Fruit fly (Drosophila melanogaster) whole organism, prepupa: Measurements from ENCODE around the gene CG31099.

ENCODE experiments used
- CG10631 ChIP-seq: fragments of 200-800 bp; sonication (Bioruptor generic); optimal IDR thresholded peaks from 2 replicates; lab custom pipeline; 2016; ENCODE audit warnings: missing biosample characterization, missing genetic modification characterization
- CG10669 ChIP-seq: fragments of 200-800 bp; sonication (Bioruptor generic); optimal IDR thresholded peaks from 3 replicates; lab custom pipeline; 2018; ENCODE audit warnings: missing biosample characterization, mild to moderate bottlenecking, missing genetic modification characterization, moderate library complexity
- CG11294 ChIP-seq: fragments of 200-800 bp; sonication (Bioruptor generic); IDR thresholded peaks from 2 replicates; pipeline ENCODE4 v1.3.6; 2022; ENCODE audit warnings: missing biosample characterization, missing genetic modification characterization
- CG11762 ChIP-seq: fragments of 200-800 bp; sonication (Bioruptor generic); optimal IDR thresholded peaks from 3 replicates; lab custom pipeline; 2016; ENCODE audit warnings: missing biosample characterization, missing genetic modification characterization; ENCODE audit not compliant: insufficient read depth
- CG15336 ChIP-seq: fragments of 200-800 bp; sonication (Bioruptor generic); IDR thresholded peaks from 2 replicates; pipeline ENCODE4 v1.3.6; 2022; ENCODE audit warnings: missing biosample characterization, missing genetic modification characterization
- CG16779 ChIP-seq: fragments of 200-800 bp; sonication (Bioruptor generic); optimal IDR thresholded peaks from 3 replicates; lab custom pipeline; 2017; ENCODE audit warnings: missing biosample characterization, mild to moderate bottlenecking, missing genetic modification characterization
- CG31627 ChIP-seq: fragments of 200-800 bp; sonication (Bioruptor generic); optimal IDR thresholded peaks from 3 replicates; lab custom pipeline; 2016; ENCODE audit warnings: missing biosample characterization, missing genetic modification characterization
- CG32006 ChIP-seq: fragments of 200-800 bp; sonication (Bioruptor generic); optimal IDR thresholded peaks from 3 replicates; lab custom pipeline; 2017; ENCODE audit warnings: missing biosample characterization, mild to moderate bottlenecking, missing genetic modification characterization
- CG34406 ChIP-seq: fragments of 200-800 bp; sonication (Bioruptor generic); optimal IDR thresholded peaks from 3 replicates; lab custom pipeline; 2016; ENCODE audit warnings: missing biosample characterization, missing genetic modification characterization
- CG6276 ChIP-seq: fragments of 200-800 bp; sonication (Bioruptor generic); optimal IDR thresholded peaks from 2 replicates; lab custom pipeline; 2017; ENCODE audit warnings: missing biosample characterization, mild to moderate bottlenecking, missing genetic modification characterization
- CG6792 ChIP-seq: fragments of 200-800 bp; sonication (Bioruptor generic); optimal IDR thresholded peaks from 3 replicates; lab custom pipeline; 2016; ENCODE audit warnings: missing biosample characterization, missing genetic modification characterization
- CG6808 ChIP-seq: fragments of 200-800 bp; sonication (Bioruptor generic); optimal IDR thresholded peaks from 3 replicates; lab custom pipeline; 2017; ENCODE audit warnings: missing biosample characterization, missing genetic modification characterization, mild to moderate bottlenecking, moderate library complexity, missing genetic modification reagents
- CG6854 ChIP-seq: fragments of 200-800 bp; sonication (Bioruptor generic); optimal IDR thresholded peaks from 2 replicates; lab custom pipeline; 2017; ENCODE audit warnings: missing biosample characterization, mild to moderate bottlenecking, missing genetic modification characterization
- CG7368 ChIP-seq: fragments of 200-800 bp; sonication (Bioruptor generic); optimal IDR thresholded peaks from 3 replicates; lab custom pipeline; 2016; ENCODE audit warnings: missing biosample characterization, missing genetic modification characterization
- CG8319 ChIP-seq: fragments of 200-800 bp; sonication (Bioruptor generic); optimal IDR thresholded peaks from 3 replicates; lab custom pipeline; 2016; ENCODE audit warnings: missing biosample characterization, missing genetic modification characterization
- Eip78C ChIP-seq: fragments of 200-800 bp; sonication (Bioruptor generic); peaks from one replicate; lab custom pipeline; 2016; ENCODE audit warnings: missing biosample characterization, missing genetic modification characterization
- Eip93F ChIP-seq: fragments of 200-800 bp; sonication (Bioruptor generic); optimal IDR thresholded peaks from 2 replicates; lab custom pipeline; 2016; ENCODE audit warnings: missing biosample characterization, mild to moderate bottlenecking, missing genetic modification characterization
- Ets21C ChIP-seq: fragments of 200-800 bp; sonication (Bioruptor generic); optimal IDR thresholded peaks from 3 replicates; lab custom pipeline; 2016; ENCODE audit warnings: missing biosample characterization, missing genetic modification characterization
- Ets96B ChIP-seq: fragments of 200-800 bp; optimal IDR thresholded peaks from 2 replicates; lab custom pipeline; 2019; ENCODE audit warnings: missing biosample characterization, mild to moderate bottlenecking, missing genetic modification characterization, moderate library complexity
- Hr38 ChIP-seq: sonication (Bioruptor generic); optimal IDR thresholded peaks from 2 replicates; lab custom pipeline; 2016; ENCODE audit warnings: missing biosample characterization, missing genetic modification characterization
- Hr39 ChIP-seq: fragments of 200-800 bp; sonication (Bioruptor generic); optimal IDR thresholded peaks from 2 replicates; lab custom pipeline; 2016; ENCODE audit warnings: missing biosample characterization, missing genetic modification characterization
- Lpt ChIP-seq: fragments of 200-800 bp; sonication (Bioruptor generic); optimal IDR thresholded peaks from 3 replicates; lab custom pipeline; 2016; ENCODE audit warnings: missing biosample characterization, missing genetic modification characterization
- OdsH ChIP-seq: fragments of 200-800 bp; sonication (Bioruptor generic); optimal IDR thresholded peaks from 3 replicates; lab custom pipeline; 2016; ENCODE audit warnings: missing biosample characterization, missing genetic modification characterization
- Sox102F ChIP-seq: fragments of 200-800 bp; sonication (Bioruptor generic); optimal IDR thresholded peaks from 2 replicates; lab custom pipeline; 2016; ENCODE audit warnings: missing biosample characterization, mild to moderate bottlenecking, missing genetic modification characterization
- Sox15 ChIP-seq: fragments of 200-800 bp; sonication (Bioruptor generic); optimal IDR thresholded peaks from 3 replicates; lab custom pipeline; 2016; ENCODE audit warnings: missing biosample characterization, missing genetic modification characterization
- acj6 ChIP-seq: fragments of 200-800 bp; sonication (Bioruptor generic); optimal IDR thresholded peaks from 3 replicates; lab custom pipeline; 2016; ENCODE audit warnings: missing biosample characterization, missing genetic modification characterization
- cyc ChIP-seq: fragments of 200-800 bp; sonication (Bioruptor generic); optimal IDR thresholded peaks from 3 replicates; lab custom pipeline; 2016; ENCODE audit warnings: missing biosample characterization, missing genetic modification characterization
- dsx ChIP-seq: fragments of 200-800 bp; optimal IDR thresholded peaks from 3 replicates; lab custom pipeline; 2019; ENCODE audit warnings: missing biosample characterization, mild to moderate bottlenecking, missing genetic modification characterization, moderate library complexity; ENCODE audit not compliant: poor library complexity, severe bottlenecking
- eg ChIP-seq: fragments of 200-800 bp; sonication (Bioruptor generic); IDR thresholded peaks from 3 replicates; pipeline ENCODE4 v1.3.6; 2022; ENCODE audit warnings: missing biosample characterization, missing genetic modification characterization
- esn ChIP-seq: fragments of 200-800 bp; sonication (Bioruptor generic); optimal IDR thresholded peaks from 2 replicates; lab custom pipeline; 2016; ENCODE audit warnings: missing biosample characterization, mild to moderate bottlenecking, missing genetic modification characterization, moderate library complexity
- fkh ChIP-seq: fragments of 200-800 bp; sonication (Bioruptor generic); optimal IDR thresholded peaks from 3 replicates; lab custom pipeline; 2017; ENCODE audit warnings: missing biosample characterization, mild to moderate bottlenecking, missing genetic modification characterization, moderate library complexity
- lz ChIP-seq: fragments of 200-800 bp; sonication (Bioruptor generic); optimal IDR thresholded peaks from 3 replicates; lab custom pipeline; 2016; ENCODE audit warnings: missing biosample characterization, missing genetic modification characterization
- pdm3 ChIP-seq: fragments of 200-800 bp; sonication (Bioruptor generic); optimal IDR thresholded peaks from 3 replicates; lab custom pipeline; 2016; ENCODE audit warnings: missing biosample characterization, missing genetic modification characterization
- spab ChIP-seq: fragments of 200-800 bp; sonication (Bioruptor generic); optimal IDR thresholded peaks from 2 replicates; lab custom pipeline; 2017; ENCODE audit warnings: missing biosample characterization, mild to moderate bottlenecking, missing genetic modification characterization, missing genetic modification reagents
- ss ChIP-seq, 2 experiments: fragments of 200-800 bp; sonication (Bioruptor generic); optimal IDR thresholded peaks; 2 replicates in 1 of 2; 3 replicates in 1 of 2; lab custom pipeline; 2017 to 2018; ENCODE audit warnings: mild to moderate bottlenecking in 2 of 2, missing biosample characterization in 2 of 2, missing genetic modification characterization in 2 of 2, moderate library complexity in 1 of 2
- svp ChIP-seq: fragments of 200-800 bp; sonication (Bioruptor generic); peaks from one replicate; lab custom pipeline; 2016; ENCODE audit warnings: missing biosample characterization, missing genetic modification characterization
- topi ChIP-seq: fragments of 200-800 bp; sonication (Bioruptor generic); optimal IDR thresholded peaks from 3 replicates; lab custom pipeline; 2016; ENCODE audit warnings: missing biosample characterization, missing genetic modification characterization
- vri ChIP-seq: fragments of 200-800 bp; sonication (Bioruptor generic); optimal IDR thresholded peaks from 3 replicates; lab custom pipeline; 2016; ENCODE audit warnings: missing biosample characterization, mild to moderate bottlenecking, missing genetic modification characterization

The CG31099 gene

DNA sequence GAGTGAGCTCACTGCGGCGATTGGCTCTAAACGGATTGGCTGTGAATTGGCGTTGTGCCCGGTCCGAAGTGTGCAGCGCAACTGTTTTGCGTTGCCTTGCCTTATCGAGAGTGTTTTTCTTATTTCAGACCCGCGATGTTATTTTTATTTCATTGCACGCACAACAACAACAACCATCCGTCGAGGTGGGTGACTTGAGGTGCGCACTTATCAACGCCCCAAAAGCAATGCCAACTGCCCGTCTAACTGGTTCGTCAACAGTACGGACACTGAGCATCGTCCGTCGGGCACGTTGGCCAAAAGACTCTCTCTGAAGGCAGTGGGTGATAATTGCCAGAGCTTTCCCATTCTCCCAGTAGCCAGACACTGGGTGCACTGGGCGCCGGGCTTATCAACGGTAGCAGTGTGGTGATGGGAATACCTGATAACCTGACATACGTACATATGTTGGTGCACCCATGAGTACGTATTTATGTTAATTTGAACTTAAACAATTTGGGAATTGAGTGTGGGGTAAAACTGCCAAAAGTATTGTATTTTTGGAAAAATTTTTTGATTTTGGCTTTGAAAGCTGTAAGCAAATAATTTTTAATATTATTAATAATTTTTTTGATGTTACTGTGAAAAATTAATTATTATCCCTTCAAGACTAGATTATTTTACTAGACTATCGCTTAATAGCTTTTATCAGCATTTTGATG lies 15.3 kb downstream of the CG31099 start, which contains the start of gene CG31102:
TSS of gene CG31102 (minus strand) at position 275 of the 701 bp plus-strand sequence.
- TF ChIP-seq CG6792: no peak
- TF ChIP-seq svp (GFP tag; lab: Kevin White, UChicago): peak; percentile 90
- no peak for TF ChIP-seq Ets96B (tag; lab: Kevin White, UChicago)
- TF ChIP-seq Sox15: no peak
- TF ChIP-seq ss (GFP tag; optimal IDR thresholded peaks at IDR 0.05; lab: Kevin White, UChicago): peak in 1 of 2 experiments; percentile 4
- TF ChIP-seq vri (GFP tag; lab: Kevin White, UChicago): peak; percentile 79
- peak; percentile 5 for TF ChIP-seq esn
- TF ChIP-seq CG6276: peak; percentile 21

dm6 chr3R:25292864-25293284 lies 17.9 kb downstream of the CG31099 start, which contains the start of gene CG31098:
Gene CG31098, minus strand, starts transcription at chr3R:25292977.
- TF ChIP-seq spab (GFP tag; lab: Kevin White, UChicago) (no peak), CG16779 (tag; lab: Kevin White, UChicago) (peak; percentile 55), fkh (GFP tag; lab: Kevin White, UChicago) (peak; percentile 75), CG6854 (GFP tag; lab: Kevin White, UChicago) (no peak), vri (GFP tag; lab: Kevin White, UChicago) (peak; percentile 33), cyc (GFP tag; lab: Kevin White, UChicago) (no peak), Hr39 (GFP tag; lab: Kevin White, UChicago) (no peak), CG6808 (GFP tag; lab: Kevin White, UChicago) (no peak), lz (GFP tag; lab: Kevin White, UChicago) (no peak), Hr38 (GFP tag; lab: Kevin White, UChicago) (no peak), CG8319 (GFP tag; lab: Kevin White, UChicago) (no peak), CG10631 (GFP tag; lab: Kevin White, UChicago) (no peak), Eip93F (GFP tag; lab: Kevin White, UChicago) (peak; percentile 25), CG6276 (peak; percentile 32), topi (GFP tag; lab: Kevin White, UChicago) (no peak), Sox102F (peak; percentile 3), Eip78C (GFP tag; lab: Kevin White, UChicago) (peak; percentile 77), CG15336 (no peak; the same call in 1 of the 2 replicates), eg (GFP tag; lab: Robert Waterston, UW) (no peak), CG11294 (GFP tag; lab: Robert Waterston, UW) (no peak), OdsH (GFP tag; lab: Kevin White, UChicago) (no peak), CG10669 (no peak), Lpt (no peak), pdm3 (no peak)

dm6 chr3R:25289589-25289988 lies 21.2 kb downstream of the CG31099 start, which contains the start of gene CG11893:
Gene CG11893, plus strand, starts transcription at chr3R:25289889.
- TF ChIP-seq Eip78C (GFP tag; lab: Kevin White, UChicago) (no peak), CG11762 (GFP tag; lab: Kevin White, UChicago) (no peak), Ets21C (GFP tag; lab: Kevin White, UChicago) (no peak), Hr38 (GFP tag; lab: Kevin White, UChicago) (no peak), CG34406 (GFP tag; lab: Kevin White, UChicago) (no peak), cyc (GFP tag; lab: Kevin White, UChicago) (no peak), Lpt (no peak), CG32006 (GFP tag; lab: Kevin White, UChicago) (no peak), CG31627 (GFP tag; lab: Kevin White, UChicago) (no peak), ss (GFP tag; optimal IDR thresholded peaks at IDR 0.05; lab: Kevin White, UChicago) (no peak), dsx (GFP tag; lab: Kevin White, UChicago) (no peak), acj6 (GFP tag; lab: Kevin White, UChicago) (no peak), spab (GFP tag; lab: Kevin White, UChicago) (no peak), CG7368 (GFP tag; lab: Kevin White, UChicago) (no peak), vri (GFP tag; lab: Kevin White, UChicago) (no peak)
